Worm (Caenorhabditis elegans) whole organism, L1 larva: Measurements from ENCODE around the gene coa-7.

Source experiments
- Y116A8C.19 ChIP-seq: sonication (generic microtip); optimal IDR thresholded peaks from 2 replicates; lab custom pipeline; 2016; ENCODE audit warnings: missing compliant biosample characterization, missing genetic modification characterization, borderline replicate concordance
- ama-1 ChIP-seq: fragments of 150-350 bp; optimal IDR thresholded peaks from 2 replicates; lab custom pipeline; 2014
- elt-2 ChIP-seq: sonication (generic microtip); optimal IDR thresholded peaks from 2 replicates; lab custom pipeline; 2016; ENCODE audit warnings: missing genetic modification characterization, mild to moderate bottlenecking, inconsistent platforms, missing compliant biosample characterization, missing genetic modification reagents
- fkh-10 ChIP-seq: sonication (generic microtip); optimal IDR thresholded peaks from 2 replicates; lab custom pipeline; 2017; ENCODE audit warnings: missing biosample characterization, missing genetic modification reagents, missing genetic modification characterization
- fkh-8 ChIP-seq: sonication (generic microtip); optimal IDR thresholded peaks from 2 replicates; lab custom pipeline; 2016; ENCODE audit warnings: mild to moderate bottlenecking, missing genetic modification characterization, missing compliant biosample characterization
- lin-39 ChIP-seq: fragments of 150-350 bp; optimal IDR thresholded peaks from 2 replicates; lab custom pipeline; 2014; ENCODE audit warnings: missing biosample characterization, missing genetic modification reagents, missing genetic modification characterization
- nhr-28 ChIP-seq: fragments of 150-350 bp; optimal IDR thresholded peaks from 2 replicates; lab custom pipeline; 2014; ENCODE audit warnings: missing biosample characterization, missing genetic modification characterization
- snu-23 ChIP-seq: sonication (generic microtip); optimal IDR thresholded peaks from 2 replicates; lab custom pipeline; 2016; ENCODE audit warnings: missing genetic modification characterization, missing compliant biosample characterization
- zag-1 ChIP-seq: fragments of 150-350 bp; optimal IDR thresholded peaks from 2 replicates; lab custom pipeline; 2014; ENCODE audit warnings: missing biosample characterization, missing genetic modification characterization

DNA sequence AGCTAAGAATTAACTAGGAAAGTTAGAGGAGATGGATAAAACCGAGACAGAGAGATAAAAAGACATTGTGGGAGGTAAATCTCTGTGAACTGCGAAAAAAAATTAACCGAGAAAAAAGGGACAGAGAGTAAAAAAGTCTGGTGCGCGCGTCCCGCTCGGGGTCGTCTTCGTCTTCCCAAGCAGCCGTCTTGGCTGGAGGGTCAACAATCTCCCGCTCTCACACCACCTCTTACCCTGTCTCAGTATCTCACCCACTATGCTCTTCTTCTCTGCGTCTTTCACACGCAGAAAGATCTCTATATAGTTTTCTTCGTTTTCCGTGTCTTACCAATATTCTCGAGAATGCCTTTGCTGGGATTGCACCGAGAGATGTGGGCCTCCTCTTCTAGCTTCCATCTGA, 18.3 kb downstream of the coa-7 start:
- TF ChIP-seq Y116A8C.19 (tag; lab: Kevin White, UChicago), result no peak
- no peak for TF ChIP-seq nhr-28 (tag; lab: Kevin White, UChicago)
- no peak for TF ChIP-seq fkh-10 (GFP tag; lab: Kevin White, UChicago)
- TF ChIP-seq snu-23, result peak; percentile 72
- no peak for TF ChIP-seq zag-1 (tag; lab: Kevin White, UChicago)
- TF ChIP-seq fkh-8 (tag; lab: Kevin White, UChicago), result peak; percentile 57
- TF ChIP-seq ama-1 (lab: Kevin White, UChicago), result no peak
- no peak for TF ChIP-seq elt-2 (tag; lab: Kevin White, UChicago)
- no peak for TF ChIP-seq lin-39 (tag; lab: Kevin White, UChicago)
